Fruit fly (Drosophila melanogaster) whole organism, embryonic: ENCODE measurements around the gene eIF4E5.

Experiments
- Adf1 ChIP-seq: fragments of 200-800 bp; sonication (Bioruptor generic); IDR thresholded peaks from 2 replicates; pipeline ENCODE4 v1.3.6; 2022; ENCODE audit warnings: missing biosample characterization, missing genetic modification characterization
- Atf6 ChIP-seq: fragments of 200-800 bp; sonication (Bioruptor generic); IDR thresholded peaks from 2 replicates; pipeline ENCODE4 v1.3.6; 2022; ENCODE audit warnings: missing biosample characterization, missing genetic modification characterization
- B-H1 ChIP-seq: fragments of 200-800 bp; sonication (Bioruptor generic); IDR thresholded peaks from 3 replicates; pipeline ENCODE4 v1.3.6; 2022; ENCODE audit warnings: missing biosample characterization, missing genetic modification characterization
- CG10321 ChIP-seq: fragments of 200-800 bp; sonication (Bioruptor generic); IDR thresholded peaks from 2 replicates; pipeline ENCODE4 v1.3.6; 2022; ENCODE audit warnings: missing biosample characterization, missing genetic modification characterization
- CG10462 ChIP-seq: fragments of 200-800 bp; sonication (Bioruptor generic); optimal IDR thresholded peaks from 2 replicates; lab custom pipeline; 2016; ENCODE audit warnings: missing biosample characterization, missing genetic modification characterization
- CG11247 ChIP-seq: fragments of 200-800 bp; sonication (Bioruptor generic); IDR thresholded peaks from 2 replicates; pipeline ENCODE4 v1.3.6; 2022; ENCODE audit warnings: missing biosample characterization, missing genetic modification characterization
- CG12219 ChIP-seq: fragments of 200-800 bp; sonication (Bioruptor generic); optimal IDR thresholded peaks from 3 replicates; lab custom pipeline; 2018; ENCODE audit warnings: missing biosample characterization, mild to moderate bottlenecking, missing genetic modification characterization
- CG12659 ChIP-seq: fragments of 200-800 bp; sonication (Bioruptor generic); optimal IDR thresholded peaks from 3 replicates; lab custom pipeline; 2017; ENCODE audit warnings: mild to moderate bottlenecking, missing biosample characterization, missing genetic modification reagents, missing genetic modification characterization
- CG15601 ChIP-seq: fragments of 200-800 bp; sonication (Bioruptor generic); optimal IDR thresholded peaks from 3 replicates; lab custom pipeline; 2019; ENCODE audit warnings: missing biosample characterization, mild to moderate bottlenecking, missing genetic modification characterization, moderate library complexity
- CG1647 ChIP-seq: fragments of 200-800 bp; sonication (Bioruptor generic); optimal IDR thresholded peaks from 3 replicates; lab custom pipeline; 2016; ENCODE audit warnings: missing biosample characterization, missing genetic modification characterization
- CG16815 ChIP-seq: fragments of 200-800 bp; sonication (Bioruptor generic); optimal IDR thresholded peaks from 3 replicates; lab custom pipeline; 2017; ENCODE audit warnings: missing biosample characterization, mild to moderate bottlenecking, missing genetic modification characterization
- CG17328 ChIP-seq: fragments of 200-800 bp; sonication (Bioruptor generic); IDR thresholded peaks from 2 replicates; pipeline ENCODE4 v1.3.6; 2022; ENCODE audit warnings: missing biosample characterization, missing genetic modification characterization
- CG18764 ChIP-seq: fragments of 200-800 bp; sonication (Bioruptor generic); optimal IDR thresholded peaks from 3 replicates; lab custom pipeline; 2016; ENCODE audit warnings: missing biosample characterization, missing genetic modification characterization
- CG2120 ChIP-seq: fragments of 200-800 bp; sonication (Bioruptor generic); optimal IDR thresholded peaks from 3 replicates; lab custom pipeline; 2016; ENCODE audit warnings: missing biosample characterization, missing genetic modification characterization
- CG30403 ChIP-seq: fragments of 200-800 bp; sonication (Bioruptor generic); optimal IDR thresholded peaks from 3 replicates; lab custom pipeline; 2016; ENCODE audit warnings: missing biosample characterization, missing genetic modification characterization
- CG33557 ChIP-seq: fragments of 200-800 bp; sonication (Bioruptor generic); optimal IDR thresholded peaks from 2 replicates; lab custom pipeline; 2019; ENCODE audit warnings: missing biosample characterization, mild to moderate bottlenecking, missing genetic modification characterization, moderate library complexity
- CG34224 ChIP-seq: fragments of 200-800 bp; sonication (Bioruptor generic); IDR thresholded peaks from 3 replicates; pipeline ENCODE4 v1.3.6; 2022; ENCODE audit warnings: missing biosample characterization, missing genetic modification characterization; ENCODE audit not compliant: partially characterized antibody
- CG3726 ChIP-seq: fragments of 200-800 bp; sonication (Bioruptor generic); IDR thresholded peaks from 3 replicates; pipeline ENCODE4, ENCODE4 v1.3.6; 2022; ENCODE audit warnings: missing biosample characterization, missing genetic modification characterization
- CG4424 ChIP-seq: fragments of 200-800 bp; sonication (Bioruptor generic); optimal IDR thresholded peaks from 3 replicates; lab custom pipeline; 2016; ENCODE audit warnings: missing biosample characterization, missing genetic modification characterization
- CG4617 ChIP-seq: fragments of 200-800 bp; sonication (Bioruptor generic); optimal IDR thresholded peaks from 3 replicates; lab custom pipeline; 2016; ENCODE audit warnings: missing biosample characterization, missing genetic modification characterization, borderline replicate concordance
- CG4820 ChIP-seq: fragments of 200-800 bp; sonication (Bioruptor generic); optimal IDR thresholded peaks from 3 replicates; lab custom pipeline; 2016; ENCODE audit warnings: missing biosample characterization, missing genetic modification characterization
- CG5180 ChIP-seq: fragments of 200-800 bp; sonication (Bioruptor generic); optimal IDR thresholded peaks from 3 replicates; lab custom pipeline; 2017; ENCODE audit warnings: missing biosample characterization, missing genetic modification characterization, mild to moderate bottlenecking, moderate library complexity, missing genetic modification reagents
- CG7987 ChIP-seq: fragments of 200-800 bp; sonication (Bioruptor generic); optimal IDR thresholded peaks from 2 replicates; lab custom pipeline; 2018; ENCODE audit warnings: missing biosample characterization, mild to moderate bottlenecking, missing genetic modification characterization, moderate library complexity
- D19B ChIP-seq: fragments of 200-800 bp; sonication (Bioruptor generic); optimal IDR thresholded peaks from 2 replicates; lab custom pipeline; 2017; ENCODE audit warnings: missing biosample characterization, mild to moderate bottlenecking, missing genetic modification characterization
- Dp ChIP-seq: fragments of 200-800 bp; sonication (Bioruptor generic); optimal IDR thresholded peaks from 2 replicates; lab custom pipeline; 2018; ENCODE audit warnings: missing biosample characterization, mild to moderate bottlenecking, missing genetic modification characterization, moderate library complexity
- Fer3 ChIP-seq: fragments of 200-800 bp; sonication (Bioruptor generic); optimal IDR thresholded peaks from 2 replicates; lab custom pipeline; 2018; ENCODE audit warnings: missing biosample characterization, mild to moderate bottlenecking, missing genetic modification characterization, moderate library complexity
- H15 ChIP-seq: fragments of 200-800 bp; sonication (Bioruptor generic); IDR thresholded peaks from 3 replicates; pipeline ENCODE4 v1.3.6; 2022; ENCODE audit warnings: missing biosample characterization, missing genetic modification characterization
- Lhr ChIP-seq: fragments of 200-800 bp; sonication (Bioruptor generic); optimal IDR thresholded peaks from 3 replicates; lab custom pipeline; 2017; ENCODE audit warnings: mild to moderate bottlenecking, missing biosample characterization, missing genetic modification reagents, missing genetic modification characterization
- Lim3 ChIP-seq: fragments of 200-800 bp; sonication (Bioruptor generic); IDR thresholded peaks from 2 replicates; pipeline ENCODE4 v1.3.6; 2022; ENCODE audit warnings: missing biosample characterization, missing genetic modification characterization
- Mad ChIP-seq: fragments of 200-800 bp; sonication (Bioruptor generic); optimal IDR thresholded peaks from 2 replicates; lab custom pipeline; 2016; ENCODE audit warnings: missing biosample characterization, missing genetic modification characterization
- Nf-YA ChIP-seq: fragments of 200-800 bp; sonication (Bioruptor generic); IDR thresholded peaks from 2 replicates; pipeline ENCODE4 v1.3.6; 2022; ENCODE audit warnings: missing biosample characterization, missing genetic modification characterization
- Vsx1 ChIP-seq: fragments of 200-800 bp; sonication (Bioruptor generic); optimal IDR thresholded peaks from 2 replicates; lab custom pipeline; 2017; ENCODE audit warnings: missing biosample characterization, mild to moderate bottlenecking, missing genetic modification characterization, missing genetic modification reagents
- abd-A ChIP-seq: fragments of 200-800 bp; sonication (Bioruptor generic); optimal IDR thresholded peaks from 3 replicates; lab custom pipeline; 2019; ENCODE audit warnings: missing biosample characterization, mild to moderate bottlenecking, missing genetic modification characterization, moderate library complexity
- bsh ChIP-seq, 2 experiments: fragments of 200-800 bp; sonication (Bioruptor generic); optimal IDR thresholded peaks; 2 replicates each; lab custom pipeline; 2017 to 2018; ENCODE audit warnings: mild to moderate bottlenecking in 2 of 2, missing biosample characterization in 2 of 2, missing genetic modification characterization in 2 of 2, moderate library complexity in 1 of 2
- caup ChIP-seq: fragments of 200-800 bp; sonication (Bioruptor generic); optimal IDR thresholded peaks from 3 replicates; lab custom pipeline; 2017; ENCODE audit warnings: missing biosample characterization, mild to moderate bottlenecking, missing genetic modification characterization, moderate library complexity; ENCODE audit not compliant: severe bottlenecking
- dmrt99B ChIP-seq: fragments of 200-800 bp; sonication (Bioruptor generic); optimal IDR thresholded peaks from 2 replicates; lab custom pipeline; 2018; ENCODE audit warnings: missing biosample characterization, mild to moderate bottlenecking, missing genetic modification characterization, moderate library complexity
- gce ChIP-seq: fragments of 200-800 bp; sonication (Bioruptor generic); IDR thresholded peaks from 3 replicates; pipeline ENCODE4 v1.3.6; 2022; ENCODE audit warnings: missing biosample characterization, missing genetic modification characterization
- gcm ChIP-seq: fragments of 200-800 bp; sonication (Bioruptor generic); optimal IDR thresholded peaks from 2 replicates; lab custom pipeline; 2019; ENCODE audit warnings: missing biosample characterization, mild to moderate bottlenecking, missing genetic modification characterization, moderate library complexity
- gsb ChIP-seq: fragments of 200-800 bp; sonication (Bioruptor generic); IDR thresholded peaks from 2 replicates; pipeline ENCODE4 v1.3.6; 2022; ENCODE audit warnings: missing biosample characterization, missing genetic modification characterization
- gsb-n ChIP-seq: fragments of 200-800 bp; sonication (Bioruptor generic); optimal IDR thresholded peaks from 3 replicates; lab custom pipeline; 2018; ENCODE audit warnings: missing biosample characterization, mild to moderate bottlenecking, missing genetic modification characterization
- ind ChIP-seq: fragments of 200-800 bp; sonication (Bioruptor generic); optimal IDR thresholded peaks from 3 replicates; lab custom pipeline; 2016; ENCODE audit warnings: missing biosample characterization, missing genetic modification characterization
- kni ChIP-seq: fragments of 200-800 bp; sonication (Bioruptor generic); optimal IDR thresholded peaks from 3 replicates; lab custom pipeline; 2017; ENCODE audit warnings: mild to moderate bottlenecking, missing biosample characterization, missing genetic modification reagents, missing genetic modification characterization
- maf-S ChIP-seq: fragments of 200-800 bp; sonication (Bioruptor generic); optimal IDR thresholded peaks from 2 replicates; lab custom pipeline; 2016; ENCODE audit warnings: missing biosample characterization, missing genetic modification characterization
- otp ChIP-seq: fragments of 200-800 bp; sonication (Bioruptor generic); IDR thresholded peaks from 3 replicates; pipeline ENCODE4, ENCODE4 v1.3.6; 2022; ENCODE audit warnings: missing biosample characterization, missing genetic modification characterization
- so ChIP-seq: fragments of 200-800 bp; sonication (Bioruptor generic); IDR thresholded peaks from 3 replicates; pipeline ENCODE4 v1.3.6; 2022; ENCODE audit warnings: missing biosample characterization, missing genetic modification characterization
- sug ChIP-seq: fragments of 200-800 bp; optimal IDR thresholded peaks from 2 replicates; lab custom pipeline; 2019; ENCODE audit warnings: missing biosample characterization, mild to moderate bottlenecking, missing genetic modification characterization, moderate library complexity
- vnd ChIP-seq: fragments of 200-800 bp; sonication (Bioruptor generic); IDR thresholded peaks from 3 replicates; pipeline ENCODE4 v1.3.6; 2022; ENCODE audit warnings: missing biosample characterization, missing genetic modification characterization; ENCODE audit not compliant: partially characterized antibody
- wdn ChIP-seq: fragments of 200-800 bp; sonication (Bioruptor generic); IDR thresholded peaks from 2 replicates; pipeline ENCODE4 v1.3.6; 2022; ENCODE audit warnings: missing biosample characterization, missing genetic modification characterization
- z ChIP-seq: fragments of 200-800 bp; sonication (Bioruptor generic); IDR thresholded peaks from 3 replicates; pipeline ENCODE4 v1.3.6; 2022; ENCODE audit warnings: missing biosample characterization, missing genetic modification characterization
- zf30C ChIP-seq: fragments of 200-800 bp; sonication (Bioruptor generic); optimal IDR thresholded peaks from 3 replicates; lab custom pipeline; 2018; ENCODE audit warnings: missing biosample characterization, mild to moderate bottlenecking, missing genetic modification characterization

Gene eIF4E5

dm6 chr3L:7869715-7870387 is 24.8 kb upstream of the eIF4E5 start (continued):
- TF ChIP-seq CG34224 (GFP tag; lab: Robert Waterston, UW) = no peak
- peak; percentile 12 for TF ChIP-seq gcm (GFP tag; lab: Kevin White, UChicago)
- TF ChIP-seq Dp (GFP tag; lab: Kevin White, UChicago) = no peak
- TF ChIP-seq CG4617 = no peak
- TF ChIP-seq D19B (GFP tag; lab: Kevin White, UChicago) = no peak
- no peak for TF ChIP-seq CG11247 (GFP tag; lab: Robert Waterston, UW)
- TF ChIP-seq CG2120 (GFP tag; lab: Kevin White, UChicago) = no peak
- no peak for TF ChIP-seq sug (tag; lab: Kevin White, UChicago)
- TF ChIP-seq CG15601 (tag; lab: Kevin White, UChicago) = peak; percentile 54
- TF ChIP-seq CG12219 (GFP tag; lab: Kevin White, UChicago) = peak; percentile 6
- no peak for TF ChIP-seq wdn (GFP tag; lab: Robert Waterston, UW)
- no peak for TF ChIP-seq CG5180
- peak; percentile 7 for TF ChIP-seq CG4820 (GFP tag; lab: Kevin White, UChicago)
- TF ChIP-seq so = no peak
- no peak for TF ChIP-seq caup (GFP tag; lab: Kevin White, UChicago)
- no peak for TF ChIP-seq otp (GFP tag; lab: Robert Waterston, UW)
- peak; percentile 42 for TF ChIP-seq CG30403
- TF ChIP-seq H15 (GFP tag; lab: Robert Waterston, UW) = peak; percentile 41; the same call in 1 of the 3 replicates
- no peak for TF ChIP-seq kni
- no peak for TF ChIP-seq Fer3
- no peak for TF ChIP-seq CG7987 (GFP tag; lab: Kevin White, UChicago)
- TF ChIP-seq CG3726 (GFP tag; lab: Robert Waterston, UW) = no peak
- no peak for TF ChIP-seq z (GFP tag; lab: Robert Waterston, UW)
- no peak for TF ChIP-seq CG33557 (GFP tag; lab: Kevin White, UChicago)
- no peak for TF ChIP-seq Atf6 (GFP tag; lab: Robert Waterston, UW)
- TF ChIP-seq gsb (GFP tag; lab: Robert Waterston, UW) = no peak
- TF ChIP-seq Lim3 (GFP tag; lab: Robert Waterston, UW) = no peak
- TF ChIP-seq ind (GFP tag; lab: Kevin White, UChicago) = no peak
- TF ChIP-seq Nf-YA = no peak
- TF ChIP-seq dmrt99B (tag; lab: Kevin White, UChicago) = peak; percentile 65
- TF ChIP-seq CG1647 (GFP tag; lab: Kevin White, UChicago) = no peak
- no peak for TF ChIP-seq CG18764 (GFP tag; lab: Kevin White, UChicago)
- TF ChIP-seq CG17328 = no peak
- TF ChIP-seq B-H1 (GFP tag; lab: Robert Waterston, UW) = no peak
- no peak for TF ChIP-seq vnd
- TF ChIP-seq Vsx1 = no peak
- no peak for TF ChIP-seq Adf1 (GFP tag; lab: Robert Waterston, UW)
- peak; percentile 7 for TF ChIP-seq CG4424 (GFP tag; lab: Kevin White, UChicago)
- no peak for TF ChIP-seq CG16815 (GFP tag; lab: Kevin White, UChicago)
- TF ChIP-seq maf-S (GFP tag; lab: Kevin White, UChicago) = no peak
- no peak for TF ChIP-seq abd-A (tag; lab: Kevin White, UChicago)
- no peak for TF ChIP-seq Lhr (GFP tag; lab: Kevin White, UChicago)
- no peak for TF ChIP-seq CG10321 (GFP tag; lab: Robert Waterston, UW)
- TF ChIP-seq gsb-n = peak; percentile 31
- peak; percentile 50 for TF ChIP-seq CG12659 (GFP tag; lab: Kevin White, UChicago)
- peak; percentile 61 to 78 for TF ChIP-seq bsh (GFP tag; optimal IDR thresholded peaks at IDR 0.05; lab: Kevin White, UChicago)
- TF ChIP-seq CG10462 (GFP tag; lab: Kevin White, UChicago) = no peak
- TF ChIP-seq gce (GFP tag; lab: Robert Waterston, UW) = no peak
- TF ChIP-seq Mad (GFP tag; lab: Kevin White, UChicago) = no peak
- TF ChIP-seq zf30C (GFP tag; lab: Kevin White, UChicago) = no peak
